Worm (Caenorhabditis elegans) whole organism, L4 larva: ENCODE results near the gene dmd-3.

Experiments
- ama-1 ChIP-seq: fragments of 150-350 bp; optimal IDR thresholded peaks from 2 replicates; lab custom pipeline; 2014; ENCODE audit warnings: inconsistent platforms, mixed read lengths
- ceh-82 ChIP-seq: sonication (generic microtip); optimal IDR thresholded peaks from 2 replicates; lab custom pipeline; 2017; ENCODE audit warnings: missing biosample characterization, missing genetic modification characterization
- nhr-28 ChIP-seq: fragments of 150-350 bp; optimal IDR thresholded peaks from 2 replicates; lab custom pipeline; 2014; ENCODE audit warnings: missing biosample characterization, missing genetic modification characterization
- nhr-76 ChIP-seq: fragments of 150-350 bp; optimal IDR thresholded peaks from 2 replicates; lab custom pipeline; 2014; ENCODE audit warnings: missing biosample characterization, missing genetic modification characterization
- tag-97 ChIP-seq: fragments of 200-800 bp; sonication (Bioruptor generic); IDR thresholded peaks from 2 replicates; pipeline ENCODE4 v1.3.6; 2022; ENCODE audit warnings: missing genetic modification characterization, missing compliant biosample characterization

DNA sequence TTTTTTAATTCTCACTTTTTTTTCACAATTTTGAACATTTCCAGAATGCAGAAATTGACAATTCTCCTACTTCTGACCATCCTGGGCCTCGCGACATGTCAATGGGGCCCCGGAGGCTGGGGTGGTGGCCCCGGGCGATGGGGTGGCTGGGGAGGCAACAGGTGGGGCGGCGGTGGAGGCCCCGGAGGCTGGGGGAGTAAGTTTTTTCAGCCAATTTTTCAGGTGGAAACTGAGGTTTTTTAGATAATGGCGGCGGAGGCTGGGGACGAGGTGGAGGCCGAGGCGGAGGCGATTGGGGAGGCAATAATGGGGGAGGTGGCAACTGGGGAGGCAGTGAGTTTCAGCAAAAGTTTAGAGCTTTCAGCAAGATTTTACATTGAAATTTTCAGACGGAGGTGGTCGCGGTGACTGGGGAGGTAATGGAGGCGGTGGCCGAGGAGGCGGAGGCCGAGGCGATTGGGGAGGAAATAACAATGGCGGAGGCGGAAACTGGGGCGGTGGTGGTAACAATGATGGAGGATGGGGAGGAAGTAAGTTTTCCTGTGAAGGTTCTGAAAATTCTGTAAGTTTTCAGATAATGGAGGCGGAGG is 44.8 kb downstream of the dmd-3 start:
- TF ChIP-seq ama-1 (lab: Kevin White, UChicago) (no peak), ceh-82 (no peak), nhr-76 (no peak), nhr-28 (no peak), tag-97 (no peak)
